Fruit fly (Drosophila melanogaster) Kc167 (cell line): ENCODE measurements around the gene CG13408.

Source experiments
- Myc ChIP-seq: fragments of >200 bp; optimal IDR thresholded peaks from 2 replicates; lab custom pipeline; 2017; ENCODE audit warnings: missing external identifiers
- Sin3A ChIP-seq: fragments of >200 bp; optimal IDR thresholded peaks from 2 replicates; lab custom pipeline; 2018; ENCODE audit warnings: missing external identifiers
- h ChIP-seq: fragments of >200 bp; optimal IDR thresholded peaks from 3 replicates; lab custom pipeline; 2018; ENCODE audit warnings: missing external identifiers
- insv ChIP-seq: fragments of >200 bp; optimal IDR thresholded peaks from 3 replicates; lab custom pipeline; 2018; ENCODE audit warnings: missing external identifiers
- psq ChIP-seq: fragments of >200 bp; optimal IDR thresholded peaks from 2 replicates; lab custom pipeline; 2017; ENCODE audit warnings: missing external identifiers
- ttk ChIP-seq: sonication (Bioruptor generic); optimal IDR thresholded peaks from 2 replicates; lab custom pipeline; 2017; ENCODE audit warnings: missing external identifiers

DNA sequence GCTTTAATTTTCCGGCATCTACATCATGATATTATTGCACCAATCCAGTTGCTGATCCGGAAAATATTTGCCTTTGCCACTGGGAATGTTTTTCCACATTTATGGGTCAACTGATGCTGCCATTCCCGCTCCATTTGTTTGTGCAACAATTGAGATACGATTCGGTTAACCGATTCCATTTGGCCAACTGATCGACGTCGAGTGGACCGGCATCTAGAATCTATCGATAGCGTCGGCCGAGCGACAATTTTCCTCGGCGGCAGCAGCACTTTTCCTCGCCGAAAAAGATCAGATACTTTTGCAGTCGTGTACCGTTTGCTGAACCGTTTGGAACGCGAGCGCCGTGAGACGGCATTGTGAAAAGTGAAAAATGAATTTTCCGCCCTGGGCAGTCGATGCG is 39.6 kb downstream of the CG13408 start, which contains the start of gene CG42390:
- TF ChIP-seq psq (no peak), Myc (lab: Kevin White, UChicago) (no peak), h (lab: Kevin White, UChicago) (no peak), ttk (no peak), Sin3A (lab: Kevin White, UChicago) (no peak), insv (lab: Kevin White, UChicago) (no peak)
